Fruit fly (Drosophila melanogaster) S2 (cell line): ENCODE data around the gene CG14036.

Experiments
- CG8478 ChIP-seq: fragments of >200 bp; optimal IDR thresholded peaks from 2 replicates; lab custom pipeline; 2018
- CTCF ChIP-seq, 2 experiments: fragments of >200 bp; optimal IDR thresholded peaks; 2 replicates each; lab custom pipeline; 2018

- TF ChIP-seq CTCF (optimal IDR thresholded peaks at IDR 0.05; lab: Kevin White, UChicago): no peak
- TF ChIP-seq CG8478 (lab: Kevin White, UChicago): no peak
Observed at dm6 chr2L:5052994-5053393, 1.8 kb downstream of the CG14036 start, which contains the start of gene eIF3h.
